Fruit fly (Drosophila melanogaster) whole organism, wandering third instar larva: ENCODE results near the gene Mkp.
A peak's percentile ranks its signal among the peaks of the same experiment; 100 is the strongest.

Experiments
- CG32264 ChIP-seq: fragments of 200-800 bp; sonication (Bioruptor generic); optimal IDR thresholded peaks from 2 replicates; lab custom pipeline; 2016; ENCODE audit warnings: missing biosample characterization, missing genetic modification characterization
- CG9705 ChIP-seq: fragments of 200-800 bp; sonication (Bioruptor generic); optimal IDR thresholded peaks from 2 replicates; lab custom pipeline; 2018; ENCODE audit warnings: missing biosample characterization, mild to moderate bottlenecking, missing genetic modification characterization
- CrebA ChIP-seq: fragments of 200-800 bp; sonication (Bioruptor generic); optimal IDR thresholded peaks from 2 replicates; lab custom pipeline; 2016; ENCODE audit warnings: missing biosample characterization, mild to moderate bottlenecking, missing genetic modification characterization, borderline replicate concordance
- Dfd ChIP-seq: fragments of >200 bp; optimal IDR thresholded peaks from 2 replicates; lab custom pipeline; 2017; ENCODE audit warnings: missing biosample characterization, missing genetic modification characterization
- Dif ChIP-seq: fragments of 200-275, 200-300 bp; sonication (Bioruptor generic); optimal IDR thresholded peaks from 2 replicates; lab custom pipeline; 2018; ENCODE audit warnings: missing biosample characterization, missing genetic modification characterization; ENCODE audit not compliant: partially characterized antibody
- GATAd ChIP-seq: sonication (Bioruptor generic); optimal IDR thresholded peaks from 2 replicates; lab custom pipeline; 2016; ENCODE audit warnings: missing biosample characterization, missing genetic modification characterization
- HLH106 ChIP-seq: fragments of 200-800 bp; optimal IDR thresholded peaks from 3 replicates; lab custom pipeline; 2019; ENCODE audit warnings: missing biosample characterization, mild to moderate bottlenecking, missing genetic modification characterization, moderate library complexity
- Hnf4 ChIP-seq: fragments of 200-800 bp; sonication (Bioruptor generic); optimal IDR thresholded peaks from 2 replicates; lab custom pipeline; 2016; ENCODE audit warnings: missing biosample characterization, mild to moderate bottlenecking, missing genetic modification characterization
- Hr78 ChIP-seq: fragments of >200 bp; optimal IDR thresholded peaks from 2 replicates; lab custom pipeline; 2017; ENCODE audit warnings: missing biosample characterization, missing genetic modification characterization
- Hr83 ChIP-seq: fragments of 200-300 bp; sonication (Bioruptor generic); optimal IDR thresholded peaks from 2 replicates; lab custom pipeline; 2016; ENCODE audit warnings: missing biosample characterization, mild to moderate bottlenecking, missing genetic modification characterization, moderate library complexity; ENCODE audit not compliant: poor library complexity, severe bottlenecking
- Jra ChIP-seq: sonication (Bioruptor generic); optimal IDR thresholded peaks from 2 replicates; lab custom pipeline; 2016; ENCODE audit warnings: missing biosample characterization, missing genetic modification characterization
- Mio ChIP-seq: sonication (Bioruptor generic); optimal IDR thresholded peaks from 2 replicates; lab custom pipeline; 2016; ENCODE audit warnings: missing biosample characterization, missing genetic modification characterization
- Myc ChIP-seq: fragments of >200 bp; optimal IDR thresholded peaks from 2 replicates; lab custom pipeline; 2017
- N ChIP-seq: fragments of >200 bp; optimal IDR thresholded peaks from 2 replicates; lab custom pipeline; 2018; ENCODE audit warnings: missing biosample characterization, missing external identifiers, missing genetic modification characterization
- OdsH ChIP-seq: fragments of 200-800 bp; sonication (Bioruptor generic); optimal IDR thresholded peaks from 2 replicates; lab custom pipeline; 2016; ENCODE audit warnings: missing biosample characterization, mild to moderate bottlenecking, missing genetic modification characterization
- Rel ChIP-seq, 2 experiments: fragments of 200-800 bp; sonication (Bioruptor generic) in 1 of 2; optimal IDR thresholded peaks; 2 replicates in 1 of 2; 3 replicates in 1 of 2; lab custom pipeline; 2016 to 2019; ENCODE audit warnings: mild to moderate bottlenecking in 2 of 2, missing biosample characterization in 2 of 2, missing genetic modification characterization in 2 of 2, moderate library complexity in 1 of 2
- Sp1 ChIP-seq: fragments of 200-800 bp; sonication (Bioruptor generic); optimal IDR thresholded peaks from 3 replicates; lab custom pipeline; 2019; ENCODE audit warnings: missing biosample characterization, mild to moderate bottlenecking, missing genetic modification characterization, moderate library complexity
- Vsx2 ChIP-seq: fragments of 200-300, 225-300 bp; sonication (Bioruptor generic); optimal IDR thresholded peaks from 2 replicates; lab custom pipeline; 2018; ENCODE audit warnings: missing biosample characterization, missing genetic modification characterization; ENCODE audit not compliant: partially characterized antibody
- br ChIP-seq: fragments of 200-800 bp; sonication (Bioruptor generic); optimal IDR thresholded peaks from 2 replicates; lab custom pipeline; 2016; ENCODE audit warnings: missing biosample characterization, missing genetic modification characterization
- brk ChIP-seq: fragments of 200-800 bp; sonication (Bioruptor generic); optimal IDR thresholded peaks from 2 replicates; lab custom pipeline; 2016; ENCODE audit warnings: missing biosample characterization, mild to moderate bottlenecking, missing genetic modification characterization
- dl ChIP-seq, 2 experiments: fragments of 175-275, 200-275 bp in 1 of 2; fragments of 200-275 bp in 1 of 2; sonication (Bioruptor generic); optimal IDR thresholded peaks; lab custom pipeline; 2018; ENCODE audit warnings: mild to moderate bottlenecking in 2 of 2, missing biosample characterization in 2 of 2, missing genetic modification characterization in 2 of 2, moderate library complexity in 2 of 2; ENCODE audit not compliant: partially characterized antibody in 2 of 2, insufficient read depth in 1 of 2
- dmrt93B ChIP-seq: fragments of 200-800 bp; sonication (Bioruptor generic); optimal IDR thresholded peaks from 2 replicates; lab custom pipeline; 2018; ENCODE audit warnings: missing biosample characterization, mild to moderate bottlenecking, missing genetic modification characterization
- dsf ChIP-seq: sonication (Bioruptor generic); optimal IDR thresholded peaks from 2 replicates; lab custom pipeline; 2016; ENCODE audit warnings: missing biosample characterization, missing genetic modification characterization, borderline replicate concordance
- ey ChIP-seq: fragments of 200-800 bp; sonication (Bioruptor generic); optimal IDR thresholded peaks from 2 replicates; lab custom pipeline; 2016; ENCODE audit warnings: missing biosample characterization, missing genetic modification characterization
- foxo ChIP-seq, 2 experiments: fragments of 200-800 bp; sonication (Bioruptor generic); optimal IDR thresholded peaks; 2 replicates in 1 of 2; 3 replicates in 1 of 2; lab custom pipeline; 2016 to 2017; ENCODE audit warnings: missing biosample characterization in 2 of 2, missing genetic modification characterization in 2 of 2
- fru ChIP-seq: fragments of 200-800 bp; sonication (Bioruptor generic); optimal IDR thresholded peaks from 3 replicates; lab custom pipeline; 2016; ENCODE audit warnings: missing biosample characterization, mild to moderate bottlenecking, missing genetic modification characterization
- jim ChIP-seq: fragments of 175-275, 200-325 bp; sonication (Bioruptor generic); optimal IDR thresholded peaks from 2 replicates; lab custom pipeline; 2016; ENCODE audit warnings: missing biosample characterization, mild to moderate bottlenecking, missing genetic modification characterization
- lola ChIP-seq: fragments of >200 bp; optimal IDR thresholded peaks from 2 replicates; lab custom pipeline; 2017; ENCODE audit warnings: missing biosample characterization, missing genetic modification characterization
- pan ChIP-seq: fragments of >200 bp; optimal IDR thresholded peaks from 2 replicates; lab custom pipeline; 2017
- psq ChIP-seq: fragments of 200-800 bp; sonication (Bioruptor generic); optimal IDR thresholded peaks from 3 replicates; lab custom pipeline; 2017; ENCODE audit warnings: missing biosample characterization, mild to moderate bottlenecking, missing genetic modification characterization, moderate library complexity
- rgr ChIP-seq: fragments of 200-800 bp; sonication (Bioruptor generic); optimal IDR thresholded peaks from 3 replicates; lab custom pipeline; 2016; ENCODE audit warnings: missing biosample characterization, mild to moderate bottlenecking, missing genetic modification characterization
- sage ChIP-seq: fragments of 200-800 bp; sonication (Bioruptor generic); optimal IDR thresholded peaks from 2 replicates; lab custom pipeline; 2016; ENCODE audit warnings: missing biosample characterization, mild to moderate bottlenecking, missing genetic modification characterization
- sv ChIP-seq: fragments of 200-800 bp; sonication (Bioruptor generic); optimal IDR thresholded peaks from 3 replicates; lab custom pipeline; 2016; ENCODE audit warnings: missing biosample characterization, missing genetic modification characterization
- tai ChIP-seq: sonication (Bioruptor generic); optimal IDR thresholded peaks from 2 replicates; lab custom pipeline; 2016; ENCODE audit warnings: missing biosample characterization, missing genetic modification characterization
- usp ChIP-seq: fragments of >200 bp; optimal IDR thresholded peaks from 2 replicates; lab custom pipeline; 2017; ENCODE audit warnings: missing biosample characterization, missing genetic modification characterization
- woc ChIP-seq: sonication (Bioruptor generic); optimal IDR thresholded peaks from 2 replicates; lab custom pipeline; 2016; ENCODE audit warnings: missing biosample characterization, mild to moderate bottlenecking, missing genetic modification characterization

Mkp gene

DNA sequence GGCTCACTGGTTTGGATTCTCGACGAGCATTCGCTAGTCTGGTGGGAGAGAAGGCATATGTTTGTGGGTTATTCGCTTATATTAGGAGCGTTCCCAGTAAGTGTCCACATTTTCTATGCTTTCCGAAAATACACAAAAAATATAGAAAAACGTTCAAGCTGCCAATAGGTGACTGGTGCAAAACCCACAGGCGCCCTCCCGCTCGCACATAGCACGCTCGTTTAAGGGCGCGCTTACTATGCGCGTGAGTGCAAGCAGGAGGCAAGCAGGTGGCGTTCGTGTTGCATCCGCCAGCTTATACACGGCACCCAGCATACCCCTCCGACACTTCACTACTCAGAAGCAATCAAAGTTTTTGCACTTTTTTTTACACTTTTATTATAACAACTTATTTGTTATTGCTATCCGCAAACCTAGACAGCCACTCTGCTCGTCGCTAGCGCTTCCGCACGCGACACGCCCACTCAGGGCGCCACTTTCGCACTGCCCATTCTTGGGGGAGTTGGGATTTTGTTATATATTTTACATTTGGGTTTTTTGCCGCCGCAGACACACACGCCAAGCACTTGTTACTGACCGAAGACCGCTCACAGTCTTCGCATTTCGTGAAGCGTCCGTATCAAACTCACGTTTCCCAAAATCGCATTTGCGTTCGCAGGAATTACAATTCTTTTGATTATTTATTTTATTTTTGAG lies 14.9 kb upstream of the Mkp start:
- TF ChIP-seq Rel (GFP tag; optimal IDR thresholded peaks at IDR 0.05; lab: Kevin White, UChicago) (no peak), Rel (tag; optimal IDR thresholded peaks at IDR 0.05; lab: Kevin White, UChicago) (peak; percentile 12), sv (GFP tag; lab: Kevin White, UChicago) (no peak), Hr83 (GFP tag; lab: Kevin White, UChicago) (no peak), HLH106 (no peak), woc (no peak), dl (GFP tag; optimal IDR thresholded peaks at IDR 0.05; lab: Kevin White, UChicago; ENCODE audit: insufficient read depth in 1 of 2, partially characterized antibody in 2 of 2) (peak in 1 of 2 experiments; percentile 64), Hnf4 (no peak), Dif (GFP tag; lab: Kevin White, UChicago) (peak; percentile 98)

DNA sequence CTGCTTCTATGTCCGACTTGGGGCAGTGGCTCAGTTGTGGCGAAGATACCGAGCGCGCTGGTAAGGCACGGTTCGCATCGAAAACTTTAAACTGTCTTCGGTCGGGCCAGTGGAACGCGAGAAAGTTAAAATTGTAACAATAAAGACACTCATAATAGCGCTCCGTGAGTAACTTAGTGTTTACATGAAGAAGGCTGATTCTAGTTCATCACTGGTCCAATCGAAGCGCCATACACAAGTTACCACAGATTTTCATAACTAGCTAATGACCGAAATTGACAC lies 4.1 kb downstream of the Mkp start:
- no peak for TF ChIP-seq fru (GFP tag; lab: Kevin White, UChicago)
- peak; percentile 13 for TF ChIP-seq Hr83 (GFP tag; lab: Kevin White, UChicago)

DNA sequence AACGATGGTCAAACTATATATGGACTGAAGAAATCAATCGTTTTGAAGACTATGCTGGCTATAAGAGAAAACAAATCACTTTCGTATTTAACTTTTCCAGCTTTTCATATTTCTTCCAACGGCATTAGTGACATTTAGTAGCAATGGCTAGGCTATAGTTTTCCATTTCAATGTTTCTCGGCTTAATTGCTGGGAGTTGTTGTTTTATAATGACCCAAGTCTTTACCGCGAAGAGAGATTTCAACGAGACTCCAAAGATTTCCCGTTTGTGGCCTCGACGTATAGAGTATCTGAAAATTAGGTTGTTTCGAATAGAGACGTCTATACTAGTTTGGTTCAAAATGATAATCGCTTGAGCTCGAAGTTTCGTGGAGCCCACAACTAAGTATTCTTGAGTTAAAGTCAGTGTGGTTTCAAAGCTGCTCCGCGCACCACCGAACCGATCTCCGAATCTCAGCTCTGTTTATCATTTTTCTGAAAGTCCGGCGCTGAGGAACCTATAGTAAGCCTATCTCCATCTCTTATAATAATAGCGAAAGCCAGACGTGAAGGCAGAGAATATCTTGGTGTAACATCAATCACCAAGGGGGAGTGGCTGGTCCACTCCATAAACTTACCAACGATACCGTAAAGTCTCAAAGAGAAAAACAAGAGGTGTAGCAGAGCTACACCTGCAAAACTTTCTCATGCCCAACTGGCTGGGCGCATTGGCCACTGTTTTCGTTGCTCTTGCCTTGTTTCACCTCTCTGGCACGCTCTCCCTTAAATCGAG lies 4.7 kb downstream of the Mkp start, which contains the start of gene CG13875:
Gene CG13875 (plus strand): TSS at position 434 of the 772 bp plus-strand sequence.
- TF ChIP-seq Dif (GFP tag; lab: Kevin White, UChicago) = peak; percentile 88
- TF ChIP-seq Mio (GFP tag; lab: Kevin White, UChicago) = no peak
- TF ChIP-seq CG9705 (GFP tag; lab: Kevin White, UChicago) = no peak
- TF ChIP-seq dl (GFP tag; optimal IDR thresholded peaks at IDR 0.05; lab: Kevin White, UChicago; ENCODE audit: insufficient read depth in 1 of 2, partially characterized antibody in 2 of 2) = peak; percentile 49 to 77

DNA sequence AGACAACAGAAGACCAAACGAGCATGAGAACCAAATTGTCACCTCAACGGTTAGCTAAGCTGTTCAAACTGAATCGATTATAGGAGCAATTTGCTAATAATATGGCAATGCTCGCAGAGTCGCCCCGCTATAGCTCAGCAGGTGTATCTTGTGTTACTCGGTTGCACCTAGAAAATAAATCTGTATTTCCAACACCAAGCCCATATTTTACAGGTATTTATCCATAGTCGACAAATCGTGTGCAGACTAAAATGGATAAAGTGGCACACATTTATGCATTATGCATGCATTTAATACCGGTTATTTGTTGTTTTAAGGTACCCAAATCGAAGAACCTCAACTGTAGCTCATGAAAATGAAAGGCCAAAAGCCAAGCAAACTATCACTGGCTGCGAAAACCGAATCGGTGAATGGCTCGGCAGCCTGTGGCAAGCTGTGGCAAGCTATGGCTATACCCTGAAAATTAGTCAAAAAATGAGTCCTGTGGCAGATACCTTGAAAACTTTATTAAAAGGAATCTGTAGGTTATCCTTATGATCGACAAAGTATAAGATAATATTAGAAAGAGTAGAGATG lies 5.3 kb downstream of the Mkp start, which contains the start of gene Vdup1:
Gene Vdup1 (minus strand): TSS at position 51 of the 576 bp plus-strand sequence.
- TF ChIP-seq Vsx2 (GFP tag; lab: Kevin White, UChicago) (no peak), Rel (GFP tag; optimal IDR thresholded peaks at IDR 0.05; lab: Kevin White, UChicago) (no peak), Rel (tag; optimal IDR thresholded peaks at IDR 0.05; lab: Kevin White, UChicago) (no peak), usp (GFP tag; lab: Kevin White, UChicago) (no peak), N (GFP tag; lab: Kevin White, UChicago) (no peak), CG32264 (no peak), Dif (GFP tag; lab: Kevin White, UChicago) (no peak), Hr78 (GFP tag; lab: Kevin White, UChicago) (no peak), HLH106 (no peak)

DNA sequence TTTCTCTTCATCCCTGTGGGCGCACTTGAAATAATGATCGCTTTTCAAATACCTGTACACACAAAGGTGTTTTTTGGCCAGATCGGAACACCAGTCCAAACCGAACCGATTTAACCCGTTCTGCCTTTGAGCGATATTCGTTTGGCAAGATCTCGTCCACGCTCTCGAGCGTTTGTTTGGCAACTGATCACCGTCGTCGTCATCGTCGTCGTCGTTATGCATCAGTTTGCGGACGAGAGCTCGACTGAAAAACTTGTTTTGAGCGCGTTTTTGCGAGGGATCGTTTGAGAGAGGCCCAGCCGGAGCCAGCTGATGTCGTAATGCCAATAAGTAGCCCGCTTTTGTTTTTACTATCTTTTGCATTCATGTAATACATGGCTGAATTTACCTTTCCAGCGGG lies 5.9 kb downstream of the Mkp start:
- TF ChIP-seq Dif (GFP tag; lab: Kevin White, UChicago) (peak; percentile 79), pan (lab: Kevin White, UChicago) (no peak), fru (GFP tag; lab: Kevin White, UChicago) (no peak), Hr78 (GFP tag; lab: Kevin White, UChicago) (no peak), foxo (GFP tag; optimal IDR thresholded peaks at IDR 0.05; lab: Kevin White, UChicago) (no peak), Rel (GFP tag; optimal IDR thresholded peaks at IDR 0.05; lab: Kevin White, UChicago) (no peak), Rel (tag; optimal IDR thresholded peaks at IDR 0.05; lab: Kevin White, UChicago) (no peak), Mio (GFP tag; lab: Kevin White, UChicago) (no peak), Vsx2 (GFP tag; lab: Kevin White, UChicago) (peak; percentile 53), dsf (GFP tag; lab: Kevin White, UChicago) (no peak), Jra (GFP tag; lab: Kevin White, UChicago) (peak; percentile 25), brk (no peak), Dfd (GFP tag; lab: Kevin White, UChicago) (no peak), GATAd (no peak), rgr (GFP tag; lab: Kevin White, UChicago) (no peak), br (GFP tag; lab: Kevin White, UChicago) (no peak), ey (no peak), tai (GFP tag; lab: Kevin White, UChicago) (no peak), psq (GFP tag; lab: Kevin White, UChicago) (peak; percentile 13), usp (GFP tag; lab: Kevin White, UChicago) (no peak), dmrt93B (no peak), jim (GFP tag; lab: Kevin White, UChicago) (no peak), CG32264 (no peak), Sp1 (GFP tag; lab: Kevin White, UChicago) (peak; percentile 5), CrebA (GFP tag; lab: Kevin White, UChicago) (no peak), OdsH (GFP tag; lab: Kevin White, UChicago) (no peak), sage (GFP tag; lab: Kevin White, UChicago) (no peak), Hnf4 (no peak), lola (GFP tag; lab: Kevin White, UChicago) (no peak), Myc (lab: Kevin White, UChicago) (no peak), N (GFP tag; lab: Kevin White, UChicago) (no peak), sv (GFP tag; lab: Kevin White, UChicago) (no peak)
